Worm (Caenorhabditis elegans) whole organism, L2 larva: ENCODE results near the gene slc-9B.1.

Experiments
- F13H6.1 ChIP-seq: sonication (generic microtip); optimal IDR thresholded peaks from 2 replicates; lab custom pipeline; 2016; ENCODE audit warnings: missing genetic modification characterization, missing compliant biosample characterization
- lsy-2 ChIP-seq, 2 experiments: fragments of 150-350 bp in 1 of 2; sonication (generic microtip) in 1 of 2; optimal IDR thresholded peaks; 2 replicates each; lab custom pipeline; 2014 to 2017; ENCODE audit warnings: missing biosample characterization in 2 of 2, missing genetic modification characterization in 2 of 2
- snpc-4 ChIP-seq: fragments of 150-350 bp; optimal IDR thresholded peaks from 2 replicates; lab custom pipeline; 2014; ENCODE audit warnings: missing biosample characterization, missing genetic modification characterization

DNA sequence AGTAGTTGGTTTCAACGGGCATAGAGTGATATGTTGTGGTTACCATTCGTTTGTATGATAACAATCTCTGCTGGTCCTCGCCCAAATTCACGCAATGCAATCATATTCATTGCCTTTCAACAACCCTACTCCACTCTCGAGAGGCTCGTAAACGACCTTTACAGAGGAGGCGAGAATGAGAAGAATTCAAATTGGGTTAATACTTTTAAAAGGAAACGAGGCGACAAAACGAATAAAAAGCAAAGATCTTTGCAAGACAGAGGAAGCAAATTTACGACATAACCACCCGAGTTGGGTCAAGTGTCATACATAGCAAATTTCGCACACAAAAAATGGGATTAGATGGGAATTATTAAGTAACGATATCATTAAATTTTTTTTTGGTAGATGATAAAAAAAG lies 47.0 kb upstream of the slc-9B.1 start:
- TF ChIP-seq snpc-4 (tag; lab: Kevin White, UChicago), result no peak
- TF ChIP-seq F13H6.1, result no peak
- TF ChIP-seq lsy-2 (tag; optimal IDR thresholded peaks at IDR 0.05; lab: Kevin White, UChicago), result no peak
